Fruit fly (Drosophila melanogaster) whole organism, embryonic: ENCODE data around the gene CG33217.

ENCODE experiments used
- Ada2b ChIP-seq: fragments of 200-800 bp; sonication (Bioruptor generic); IDR thresholded peaks from 2 replicates; pipeline ENCODE4 v1.3.6; 2022; ENCODE audit warnings: missing biosample characterization, missing genetic modification characterization
- BtbVII ChIP-seq: fragments of 200-800 bp; sonication (Bioruptor generic); optimal IDR thresholded peaks from 3 replicates; lab custom pipeline; 2017; ENCODE audit warnings: missing biosample characterization, mild to moderate bottlenecking, missing genetic modification characterization
- CG10462 ChIP-seq: fragments of 200-800 bp; sonication (Bioruptor generic); optimal IDR thresholded peaks from 2 replicates; lab custom pipeline; 2016; ENCODE audit warnings: missing biosample characterization, missing genetic modification characterization
- CG11085 ChIP-seq: fragments of 200-800 bp; sonication (Bioruptor generic); IDR thresholded peaks from 2 replicates; pipeline ENCODE4 v1.3.6; 2022; ENCODE audit warnings: missing biosample characterization, missing genetic modification characterization
- CG11504 ChIP-seq: fragments of 200-800 bp; sonication (Bioruptor generic); optimal IDR thresholded peaks from 3 replicates; lab custom pipeline; 2019; ENCODE audit warnings: missing biosample characterization, mild to moderate bottlenecking, missing genetic modification characterization, moderate library complexity
- CG13624 ChIP-seq: fragments of 200-800 bp; sonication (Bioruptor generic); optimal IDR thresholded peaks from 2 replicates; lab custom pipeline; 2016; ENCODE audit warnings: missing biosample characterization, missing genetic modification characterization
- CG14965 ChIP-seq: fragments of 200-800 bp; sonication (Bioruptor generic); optimal IDR thresholded peaks from 2 replicates; lab custom pipeline; 2016; ENCODE audit warnings: missing biosample characterization, missing genetic modification characterization, borderline replicate concordance
- CG15479 ChIP-seq: fragments of 200-800 bp; sonication (Bioruptor generic); optimal IDR thresholded peaks from 3 replicates; lab custom pipeline; 2019; ENCODE audit warnings: missing biosample characterization, mild to moderate bottlenecking, missing genetic modification characterization, moderate library complexity
- CG15514 ChIP-seq: fragments of 200-800 bp; sonication (Bioruptor generic); optimal IDR thresholded peaks from 3 replicates; lab custom pipeline; 2017; ENCODE audit warnings: missing biosample characterization, missing genetic modification characterization, mild to moderate bottlenecking, moderate library complexity, missing genetic modification reagents
- CG16813 ChIP-seq: fragments of 200-800 bp; sonication (Bioruptor generic); IDR thresholded peaks from 3 replicates; pipeline ENCODE4 v1.3.6; 2022; ENCODE audit warnings: missing biosample characterization, missing genetic modification characterization; ENCODE audit not compliant: partially characterized antibody
- CG16863 ChIP-seq: fragments of 200-800 bp; sonication (Bioruptor generic); optimal IDR thresholded peaks from 3 replicates; lab custom pipeline; 2016; ENCODE audit warnings: missing biosample characterization, missing genetic modification characterization
- CG17612 ChIP-seq: fragments of 200-800 bp; sonication (Bioruptor generic); IDR thresholded peaks from 2 replicates; pipeline ENCODE4 v1.3.6; 2022; ENCODE audit warnings: missing biosample characterization, missing genetic modification characterization
- CG17912 ChIP-seq: fragments of 200-800 bp; sonication (Bioruptor generic); optimal IDR thresholded peaks from 2 replicates; lab custom pipeline; 2018; ENCODE audit warnings: missing biosample characterization, mild to moderate bottlenecking, missing genetic modification characterization
- CG18476 ChIP-seq: fragments of 200-800 bp; sonication (Bioruptor generic); optimal IDR thresholded peaks from 2 replicates; lab custom pipeline; 2016; ENCODE audit warnings: missing biosample characterization, mild to moderate bottlenecking, missing genetic modification characterization
- CG18619 ChIP-seq: fragments of 200-800 bp; sonication (Bioruptor generic); optimal IDR thresholded peaks from 3 replicates; lab custom pipeline; 2017; ENCODE audit warnings: missing biosample characterization, mild to moderate bottlenecking, missing genetic modification characterization
- CG30020 ChIP-seq: fragments of 200-800 bp; optimal IDR thresholded peaks from 2 replicates; lab custom pipeline; 2019; ENCODE audit warnings: missing biosample characterization, mild to moderate bottlenecking, missing genetic modification characterization, moderate library complexity
- CG33213 ChIP-seq: fragments of 200-800 bp; sonication (Bioruptor generic); optimal IDR thresholded peaks from 3 replicates; lab custom pipeline; 2016; ENCODE audit warnings: missing biosample characterization, missing genetic modification characterization
- CG4282 ChIP-seq: fragments of 200-800 bp; sonication (Bioruptor generic); optimal IDR thresholded peaks from 2 replicates; lab custom pipeline; 2016; ENCODE audit warnings: missing biosample characterization, missing genetic modification characterization
- CG4360 ChIP-seq: fragments of 200-800 bp; sonication (Bioruptor generic); IDR thresholded peaks from 2 replicates; pipeline ENCODE4 v1.3.6; 2022; ENCODE audit warnings: missing biosample characterization, missing genetic modification characterization
- CG5180 ChIP-seq: fragments of 200-800 bp; sonication (Bioruptor generic); optimal IDR thresholded peaks from 3 replicates; lab custom pipeline; 2017; ENCODE audit warnings: missing biosample characterization, missing genetic modification characterization, mild to moderate bottlenecking, moderate library complexity, missing genetic modification reagents
- CG6272 ChIP-seq: fragments of 200-800 bp; sonication (Bioruptor generic); IDR thresholded peaks from 2 replicates; pipeline ENCODE4 v1.3.6; 2022; ENCODE audit warnings: missing biosample characterization, missing genetic modification characterization
- CG6683 ChIP-seq: fragments of 200-800 bp; sonication (Bioruptor generic); optimal IDR thresholded peaks from 2 replicates; lab custom pipeline; 2017; ENCODE audit warnings: missing biosample characterization, mild to moderate bottlenecking, missing genetic modification characterization, missing genetic modification reagents
- CG8290 ChIP-seq, 3 experiments: fragments of 200-800 bp; sonication (Bioruptor generic); optimal IDR thresholded peaks; 2 replicates each; lab custom pipeline; 2016 to 2019; ENCODE audit warnings: missing biosample characterization in 3 of 3, missing genetic modification characterization in 3 of 3, mild to moderate bottlenecking in 2 of 3, moderate library complexity in 1 of 3
- CG8359 ChIP-seq: fragments of 200-800 bp; sonication (Bioruptor generic); optimal IDR thresholded peaks from 2 replicates; lab custom pipeline; 2017; ENCODE audit warnings: missing biosample characterization, mild to moderate bottlenecking, missing genetic modification characterization, borderline replicate concordance
- CG8388 ChIP-seq: fragments of 200-800 bp; sonication (Bioruptor generic); optimal IDR thresholded peaks from 2 replicates; lab custom pipeline; 2019; ENCODE audit warnings: missing biosample characterization, mild to moderate bottlenecking, missing genetic modification characterization, moderate library complexity
- Dfd ChIP-seq, 2 experiments: fragments of >200 bp; optimal IDR thresholded peaks; 2 replicates each; lab custom pipeline; 2017; ENCODE audit warnings: missing biosample characterization in 2 of 2, missing genetic modification characterization in 2 of 2
- E2f1 ChIP-seq: fragments of 200-800 bp; sonication (Bioruptor generic); IDR thresholded peaks from 2 replicates; pipeline ENCODE4 v1.3.6; 2022; ENCODE audit warnings: missing biosample characterization, missing genetic modification characterization
- HLHmδ ChIP-seq: fragments of 200-800 bp; sonication (Bioruptor generic); optimal IDR thresholded peaks from 2 replicates; lab custom pipeline; 2018; ENCODE audit warnings: missing biosample characterization, mild to moderate bottlenecking, missing genetic modification characterization, moderate library complexity
- HmgZ ChIP-seq: fragments of 200-800 bp; sonication (Bioruptor generic); optimal IDR thresholded peaks from 2 replicates; lab custom pipeline; 2018; ENCODE audit warnings: missing biosample characterization, mild to moderate bottlenecking, missing genetic modification characterization
- Max ChIP-seq: fragments of 200-800 bp; sonication (Bioruptor generic); optimal IDR thresholded peaks from 2 replicates; lab custom pipeline; 2016; ENCODE audit warnings: missing biosample characterization, mild to moderate bottlenecking, missing genetic modification characterization
- Ptx1 ChIP-seq: fragments of 200-800 bp; sonication (Bioruptor generic); IDR thresholded peaks from 2 replicates; pipeline ENCODE4 v1.3.6; 2022; ENCODE audit warnings: missing biosample characterization, missing genetic modification characterization
- Ssrp ChIP-seq: fragments of 200-800 bp; sonication (Bioruptor generic); optimal IDR thresholded peaks from 2 replicates; lab custom pipeline; 2018; ENCODE audit warnings: missing biosample characterization, mild to moderate bottlenecking, missing genetic modification characterization, moderate library complexity
- Taf1 ChIP-seq: fragments of 200-800 bp; sonication (Bioruptor generic); IDR thresholded peaks from 2 replicates; pipeline ENCODE4 v1.3.6; 2022; ENCODE audit warnings: missing biosample characterization, missing genetic modification characterization
- ara ChIP-seq: fragments of 200-800 bp; sonication (Bioruptor generic); IDR thresholded peaks from 2 replicates; pipeline ENCODE4 v1.3.6; 2022; ENCODE audit warnings: missing biosample characterization, missing genetic modification characterization
- az2 ChIP-seq: fragments of 200-800 bp; sonication (Bioruptor generic); optimal IDR thresholded peaks from 3 replicates; lab custom pipeline; 2016; ENCODE audit warnings: missing biosample characterization, missing genetic modification characterization
- bab2 ChIP-seq: fragments of 200-800 bp; sonication (Bioruptor generic); optimal IDR thresholded peaks from 2 replicates; lab custom pipeline; 2016; ENCODE audit warnings: missing biosample characterization, missing genetic modification characterization
- bigmax ChIP-seq: fragments of 200-800 bp; sonication (Bioruptor generic); optimal IDR thresholded peaks from 2 replicates; lab custom pipeline; 2018; ENCODE audit warnings: missing biosample characterization, mild to moderate bottlenecking, missing genetic modification characterization
- cato ChIP-seq: fragments of 200-800 bp; sonication (Bioruptor generic); optimal IDR thresholded peaks from 2 replicates; lab custom pipeline; 2016; ENCODE audit warnings: missing biosample characterization, missing genetic modification characterization, borderline replicate concordance
- chif ChIP-seq, 2 experiments: fragments of 200-800 bp; sonication (Bioruptor generic); optimal IDR thresholded peaks; 3 replicates each; lab custom pipeline; 2016; ENCODE audit warnings: missing biosample characterization in 2 of 2, missing genetic modification characterization in 2 of 2
- chinmo ChIP-seq: fragments of 200-800 bp; sonication (Bioruptor generic); IDR thresholded peaks from 4 replicates; pipeline ENCODE4 v1.3.6; 2022; ENCODE audit warnings: missing biosample characterization, missing genetic modification characterization; ENCODE audit not compliant: partially characterized antibody
- dpn ChIP-seq, 2 experiments: fragments of 200-800 bp; sonication (Bioruptor generic); optimal IDR thresholded peaks; 3 replicates each; lab custom pipeline; 2016; ENCODE audit warnings: missing biosample characterization in 2 of 2, missing genetic modification characterization in 2 of 2
- hb ChIP-seq: fragments of 200-800 bp; sonication (Bioruptor generic); IDR thresholded peaks from 3 replicates; pipeline ENCODE4 v1.3.6; 2022; ENCODE audit warnings: missing biosample characterization, missing genetic modification characterization; ENCODE audit not compliant: partially characterized antibody
- hkb ChIP-seq, 2 experiments: fragments of 200-800 bp in 1 of 2; fragments of >200 bp in 1 of 2; sonication (Bioruptor generic) in 1 of 2; IDR thresholded peaks in 1 of 2; optimal IDR thresholded peaks in 1 of 2; 2 replicates each; pipeline versions ENCODE4 v1.3.6 to Lab custom; 2017 to 2022; ENCODE audit warnings: missing biosample characterization in 1 of 2, missing genetic modification characterization in 1 of 2
- kah ChIP-seq: fragments of 200-800 bp; sonication (Bioruptor generic); optimal IDR thresholded peaks from 2 replicates; lab custom pipeline; 2018; ENCODE audit warnings: missing biosample characterization, mild to moderate bottlenecking, missing genetic modification characterization
- kni ChIP-seq: fragments of 200-800 bp; sonication (Bioruptor generic); optimal IDR thresholded peaks from 3 replicates; lab custom pipeline; 2017; ENCODE audit warnings: mild to moderate bottlenecking, missing biosample characterization, missing genetic modification reagents, missing genetic modification characterization
- lilli ChIP-seq: fragments of 200-800 bp; sonication (Bioruptor generic); optimal IDR thresholded peaks from 3 replicates; lab custom pipeline; 2016; ENCODE audit warnings: missing biosample characterization, missing genetic modification characterization
- onecut ChIP-seq: fragments of 200-800 bp; sonication (Bioruptor generic); IDR thresholded peaks from 2 replicates; pipeline ENCODE4 v1.3.6; 2022; ENCODE audit warnings: missing biosample characterization, missing genetic modification characterization
- slbo ChIP-seq: fragments of 200-800 bp; sonication (Bioruptor generic); IDR thresholded peaks from 2 replicates; pipeline ENCODE4 v1.3.6; 2022; ENCODE audit warnings: missing biosample characterization, missing genetic modification characterization
- so ChIP-seq: fragments of 200-800 bp; sonication (Bioruptor generic); IDR thresholded peaks from 3 replicates; pipeline ENCODE4 v1.3.6; 2022; ENCODE audit warnings: missing biosample characterization, missing genetic modification characterization
- tup ChIP-seq: fragments of 200-800 bp; sonication (Bioruptor generic); optimal IDR thresholded peaks from 2 replicates; lab custom pipeline; 2016; ENCODE audit warnings: missing biosample characterization, mild to moderate bottlenecking, missing genetic modification characterization, moderate library complexity

CG33217 gene

dm6 chr3L:23125736-23126135 is at the start of gene CG33217 (continued):
- TF ChIP-seq tup (GFP tag; lab: Kevin White, UChicago): no peak
- TF ChIP-seq CG6272 (GFP tag; lab: Robert Waterston, UW): no peak
- no peak for TF ChIP-seq CG8359 (GFP tag; lab: Kevin White, UChicago)
- no peak for TF ChIP-seq chinmo
- peak in 1 of 2 experiments; percentile 33 for TF ChIP-seq Dfd (GFP tag; optimal IDR thresholded peaks at IDR 0.05; lab: Kevin White, UChicago)
- TF ChIP-seq CG30020: peak; percentile 99
- TF ChIP-seq CG15479: no peak
- TF ChIP-seq CG4282 (GFP tag; lab: Kevin White, UChicago): no peak
- no peak for TF ChIP-seq CG17912 (GFP tag; lab: Kevin White, UChicago)
- TF ChIP-seq hb (GFP tag; lab: Robert Waterston, UW): no peak
- no peak for TF ChIP-seq Ada2b (GFP tag; lab: Robert Waterston, UW)
- TF ChIP-seq ara (GFP tag; lab: Robert Waterston, UW): no peak
- 0 out of 3 replicates have a peak, but pooled peaks have one; percentile 16 for TF ChIP-seq CG16813
- TF ChIP-seq CG4360 (GFP tag; lab: Robert Waterston, UW): no peak
- TF ChIP-seq cato (GFP tag; lab: Kevin White, UChicago): no peak
- TF ChIP-seq CG14965: no peak
- peak; percentile 70 for TF ChIP-seq CG33213
- no peak for TF ChIP-seq CG5180 (GFP tag; lab: Kevin White, UChicago)
- no peak for TF ChIP-seq Taf1 (GFP tag; lab: Robert Waterston, UW)
- no peak for TF ChIP-seq slbo (GFP tag; lab: Robert Waterston, UW)
- TF ChIP-seq HmgZ (tag; lab: Kevin White, UChicago): peak; percentile 26
- no peak for TF ChIP-seq az2 (GFP tag; lab: Kevin White, UChicago)
- no peak for TF ChIP-seq chif (GFP tag; optimal IDR thresholded peaks at IDR 0.05; lab: Kevin White, UChicago)
- TF ChIP-seq CG18619 (GFP tag; lab: Kevin White, UChicago): no peak
- no peak for TF ChIP-seq CG15514 (GFP tag; lab: Kevin White, UChicago)
- no peak for TF ChIP-seq HLHmδ (GFP tag; lab: Kevin White, UChicago)
- TF ChIP-seq so (GFP tag; lab: Robert Waterston, UW): no peak
- peak; percentile 75 for TF ChIP-seq CG8290 (GFP tag; optimal IDR thresholded peaks at IDR 0.05; lab: Kevin White, UChicago)
- TF ChIP-seq CG8290 (tag; optimal IDR thresholded peaks at IDR 0.05; lab: Kevin White, UChicago): peak; percentile 36 to 50
- TF ChIP-seq bigmax: no peak
- TF ChIP-seq kni (GFP tag; lab: Kevin White, UChicago): no peak
- TF ChIP-seq hkb (optimal IDR thresholded peaks at IDR 0.05; lab: Kevin White, UChicago): no peak
- TF ChIP-seq hkb (GFP tag; IDR thresholded peaks at IDR 0.05; lab: Robert Waterston, UW): no peak
- TF ChIP-seq Ssrp (tag; lab: Kevin White, UChicago): no peak
- TF ChIP-seq CG18476 (GFP tag; lab: Kevin White, UChicago): no peak
- TF ChIP-seq BtbVII (GFP tag; lab: Kevin White, UChicago): no peak
- TF ChIP-seq Ptx1 (GFP tag; lab: Robert Waterston, UW): no peak
- no peak for TF ChIP-seq E2f1
- TF ChIP-seq CG10462 (GFP tag; lab: Kevin White, UChicago): no peak
- TF ChIP-seq CG6683 (GFP tag; lab: Kevin White, UChicago): no peak
- no peak for TF ChIP-seq CG8388 (GFP tag; lab: Kevin White, UChicago)
- TF ChIP-seq CG11504 (tag; lab: Kevin White, UChicago): no peak
- peak; percentile 49 for TF ChIP-seq kah (GFP tag; lab: Kevin White, UChicago)
- TF ChIP-seq CG11085 (GFP tag; lab: Robert Waterston, UW): no peak
- no peak for TF ChIP-seq dpn (GFP tag; optimal IDR thresholded peaks at IDR 0.05; lab: Kevin White, UChicago)
- no peak for TF ChIP-seq CG13624
- no peak for TF ChIP-seq CG17612 (GFP tag; lab: Robert Waterston, UW)
- no peak for TF ChIP-seq onecut (GFP tag; lab: Robert Waterston, UW)
- no peak for TF ChIP-seq CG16863 (GFP tag; lab: Kevin White, UChicago)
- peak; percentile 33 for TF ChIP-seq Max (GFP tag; lab: Kevin White, UChicago)
- TF ChIP-seq lilli: no peak
- TF ChIP-seq bab2 (GFP tag; lab: Kevin White, UChicago): no peak
